Worm (Caenorhabditis elegans): ENCODE results near the gene swt-7.

swt-7 gene

DNA sequence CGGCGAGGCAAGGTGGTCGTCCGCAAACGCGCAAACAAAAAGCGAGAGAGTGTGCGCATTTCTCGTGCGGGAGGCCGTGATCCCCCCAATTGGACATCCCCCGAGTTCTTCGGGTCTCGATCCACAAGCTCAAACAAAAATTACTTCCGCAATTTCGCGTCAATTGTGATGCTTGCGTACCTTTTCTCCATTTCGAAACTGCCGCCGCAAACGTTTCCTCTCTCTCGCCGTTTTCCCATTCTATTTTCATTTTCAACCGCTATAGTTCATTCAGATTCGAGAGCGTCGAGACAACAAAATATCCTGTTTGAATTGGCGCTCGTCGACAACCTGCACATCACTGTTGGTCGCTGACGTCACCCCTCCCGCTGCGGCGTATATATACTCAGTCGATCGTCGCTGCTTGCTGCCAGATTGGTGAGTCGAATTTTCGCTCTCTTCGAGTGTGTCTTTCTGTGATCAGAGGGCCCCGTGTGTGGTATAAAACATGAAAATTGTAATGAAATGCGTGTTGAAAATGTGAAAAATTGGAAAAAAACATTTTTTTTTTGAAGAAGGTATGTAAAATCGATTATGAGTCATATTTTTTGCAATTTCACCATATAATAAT is 18.8 kb upstream of the swt-7 start, which contains the start of the genes pqn-51 and K11D12.14 (continued):
- peak; percentile 95 to 96 for TF ChIP-seq lin-35 (GFP tag; optimal IDR thresholded peaks at IDR 0.05)
- TF ChIP-seq nhr-20 (tag; optimal IDR thresholded peaks at IDR 0.05): peak; percentile 98
- TF ChIP-seq nhr-237 (tag; optimal IDR thresholded peaks at IDR 0.05): peak; percentile 75
- no peak for TF ChIP-seq hlh-17 (GFP tag; optimal IDR thresholded peaks at IDR 0.05; ENCODE audit: borderline replicate concordance)
- TF ChIP-seq sptf-1 (tag; optimal IDR thresholded peaks at IDR 0.05): no peak
- TF ChIP-seq ceh-63 (GFP tag; optimal IDR thresholded peaks at IDR 0.05): peak; percentile 69
- no peak for TF ChIP-seq pqm-1 (tag; optimal IDR thresholded peaks at IDR 0.05)
- peak; percentile 97 for TF ChIP-seq swsn-7 (tag; optimal IDR thresholded peaks at IDR 0.05)
- TF ChIP-seq efl-3 (GFP tag; optimal IDR thresholded peaks at IDR 0.05): no peak
- TF ChIP-seq mdl-1 (tag; optimal IDR thresholded peaks at IDR 0.05): peak in 1 of 2 experiments; percentile 88
- peak; percentile 94 for TF ChIP-seq F16B12.6 (tag; optimal IDR thresholded peaks at IDR 0.05)
- peak; percentile 97 for TF ChIP-seq nhr-77 (tag; optimal IDR thresholded peaks at IDR 0.05)
- no peak for TF ChIP-seq pag-3 (tag; optimal IDR thresholded peaks at IDR 0.05; ENCODE audit: borderline replicate concordance, insufficient read depth)
- peak; percentile 98 for TF ChIP-seq lin-14 (GFP tag; optimal IDR thresholded peaks at IDR 0.05)
- TF ChIP-seq jun-1 (tag; optimal IDR thresholded peaks at IDR 0.05): peak; percentile 96
- peak; percentile 92 for TF ChIP-seq isw-1 (GFP tag; IDR thresholded peaks at IDR 0.05)
- TF ChIP-seq mab-9 (GFP tag; IDR thresholded peaks at IDR 0.05): peak; percentile 95
- TF ChIP-seq tbx-2 (tag; optimal IDR thresholded peaks at IDR 0.05): peak; percentile 98
- peak; percentile 82 to 95 for TF ChIP-seq efl-1 (optimal IDR thresholded peaks at IDR 0.05)
- peak; percentile 92 to 99 for TF ChIP-seq efl-1 (GFP tag; optimal IDR thresholded peaks at IDR 0.05 in 1 of 2)
- peak; percentile 99 for TF ChIP-seq xbp-1 (tag; optimal IDR thresholded peaks at IDR 0.05)
- TF ChIP-seq ceh-82 (tag; optimal IDR thresholded peaks at IDR 0.05): peak; percentile 56 to 89 (median 62)
- TF ChIP-seq ces-1 (GFP tag; optimal IDR thresholded peaks at IDR 0.05): no peak
- peak; percentile 98 for TF ChIP-seq nhr-85 (tag)
- TF ChIP-seq vab-15 (tag; optimal IDR thresholded peaks at IDR 0.05): peak; percentile 73
- peak; percentile 96; the same call in 1 of the 2 replicates for TF ChIP-seq ets-5 (GFP tag; IDR thresholded peaks at IDR 0.05)
- peak in 1 of 2 experiments; percentile 60 for TF ChIP-seq ztf-11 (tag; optimal IDR thresholded peaks at IDR 0.05)
- peak; percentile 87 for TF ChIP-seq sup-37 (GFP tag; optimal IDR thresholded peaks at IDR 0.05)
- peak; percentile 94 to 95 (median 94) for TF ChIP-seq dpl-1 (GFP tag; optimal IDR thresholded peaks at IDR 0.05)
- TF ChIP-seq lin-39 (tag; optimal IDR thresholded peaks at IDR 0.05): peak; percentile 82
- TF ChIP-seq nhr-71 (tag; optimal IDR thresholded peaks at IDR 0.05): peak; percentile 99
- no peak for TF ChIP-seq zag-1 (tag; optimal IDR thresholded peaks at IDR 0.05)
- TF ChIP-seq aha-1 (tag; optimal IDR thresholded peaks at IDR 0.05): no peak

DNA sequence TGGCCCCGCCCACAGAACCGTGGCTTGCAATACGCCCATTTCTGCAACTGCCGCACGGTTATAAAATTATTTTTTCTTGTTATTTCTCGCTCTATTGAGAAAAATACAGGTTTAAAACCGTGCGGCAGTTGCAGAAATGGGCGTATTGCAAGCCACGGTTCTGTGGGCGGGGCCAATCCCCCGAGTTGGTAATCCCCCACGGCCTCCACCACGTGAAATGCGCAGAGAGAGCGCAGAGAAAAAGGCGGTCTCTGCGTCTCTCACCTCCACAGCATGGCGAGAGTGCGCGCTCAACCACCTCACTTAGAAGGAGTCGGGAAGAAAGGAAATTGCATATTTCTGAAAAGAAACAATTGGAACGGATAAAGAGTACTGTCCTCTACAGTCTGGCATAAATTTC is 16.6 kb upstream of the swt-7 start:
- TF ChIP-seq rnt-1 (tag; optimal IDR thresholded peaks at IDR 0.05) (peak; percentile 59), nhr-71 (tag; optimal IDR thresholded peaks at IDR 0.05) (peak; percentile 45), tbx-2 (tag; optimal IDR thresholded peaks at IDR 0.05) (peak; percentile 10), unc-98 (GFP tag; IDR thresholded peaks at IDR 0.05) (peak; percentile 75), nhr-47 (tag; optimal IDR thresholded peaks at IDR 0.05) (peak; percentile 48), isw-1 (GFP tag; IDR thresholded peaks at IDR 0.05) (peak; percentile 80), nhr-19 (GFP tag; conservative IDR thresholded peaks at IDR 0.05) (peak; percentile 93), efl-1 (optimal IDR thresholded peaks at IDR 0.05) (peak in 1 of 2 experiments; percentile 4), efl-1 (GFP tag; optimal IDR thresholded peaks at IDR 0.05 in 1 of 2) (peak in 1 of 2 experiments; percentile 53), mab-9 (GFP tag; IDR thresholded peaks at IDR 0.05) (peak; percentile 90), grh-1 (GFP tag; IDR thresholded peaks at IDR 0.05) (peak; percentile 93), ceh-88 (GFP tag; IDR thresholded peaks at IDR 0.05) (peak; percentile 68)

Data from whole organism, L1 larva.